Fruit fly (Drosophila melanogaster) whole organism: Measurements from ENCODE around the gene PDCD-5.

Source experiments
- CG8478 ChIP-seq: fragments of >200 bp; optimal IDR thresholded peaks from 2 replicates; lab custom pipeline; 2018; ENCODE audit warnings: inconsistent platforms
- EcR ChIP-seq, 2 experiments: fragments of >200 bp; optimal IDR thresholded peaks; 2 replicates each; lab custom pipeline; 2017; ENCODE audit warnings: missing biosample characterization in 2 of 2, missing genetic modification characterization in 2 of 2, missing genetic modification reagents in 2 of 2
- pan ChIP-seq: fragments of >200 bp; optimal IDR thresholded peaks from 2 replicates; lab custom pipeline; 2017
- psq ChIP-seq: fragments of >200 bp; optimal IDR thresholded peaks from 2 replicates; lab custom pipeline; 2017
- usp ChIP-seq: fragments of >200 bp; optimal IDR thresholded peaks from 2 replicates; lab custom pipeline; 2017; ENCODE audit warnings: missing biosample characterization, missing genetic modification characterization, mixed read lengths

DNA sequence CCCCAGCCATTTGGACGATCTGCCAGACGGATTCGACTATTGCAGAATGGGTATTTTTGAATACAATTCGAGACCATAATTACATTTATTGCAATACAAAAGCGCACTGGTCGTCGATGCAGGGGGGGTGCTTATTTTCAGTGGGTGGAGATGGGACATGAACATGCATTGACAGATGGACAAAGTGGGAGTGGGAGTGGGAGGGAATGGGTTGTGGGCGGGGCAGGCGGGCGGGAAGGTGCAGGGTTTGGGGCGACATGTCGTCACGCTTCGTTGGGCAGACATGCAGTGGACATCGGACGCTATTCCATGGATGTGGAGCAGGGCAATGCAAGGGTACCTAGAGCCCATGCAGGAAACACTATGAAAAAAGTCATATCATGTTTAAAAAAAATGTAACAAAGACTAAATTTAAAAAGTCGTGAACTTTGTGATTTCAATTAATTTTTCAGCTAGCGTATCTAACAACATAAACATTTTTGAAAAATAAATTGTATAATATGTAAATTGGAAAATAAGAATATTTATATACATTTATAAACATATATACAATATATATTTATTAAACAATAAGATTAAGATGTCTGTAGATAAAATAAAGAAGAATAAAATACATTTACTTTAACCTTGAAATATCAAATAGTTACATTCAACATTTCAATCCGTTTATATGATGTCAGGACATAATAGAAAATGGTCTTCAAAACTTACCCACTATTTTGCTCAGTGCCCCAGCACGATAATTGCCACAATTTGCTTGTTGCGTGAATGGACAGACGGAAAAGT is 23.6 kb downstream of the PDCD-5 start:
- TF ChIP-seq CG8478: no peak
- TF ChIP-seq EcR (GFP tag; optimal IDR thresholded peaks at IDR 0.05; lab: Kevin White, UChicago): no peak
- TF ChIP-seq usp: no peak
- TF ChIP-seq psq (lab: Kevin White, UChicago): no peak
- no peak for TF ChIP-seq pan (lab: Kevin White, UChicago)
